Worm (Caenorhabditis elegans) whole organism, L4/young adult: ENCODE results near the gene C29F5.8.

Experiments used
- W03F9.2 ChIP-seq: fragments of 150-350 bp; optimal IDR thresholded peaks from 2 replicates; lab custom pipeline; 2014; ENCODE audit warnings: missing biosample characterization, missing genetic modification characterization
- him-1 ChIP-seq: sonication (generic microtip); optimal IDR thresholded peaks from 2 replicates; lab custom pipeline; 2016; ENCODE audit warnings: missing genotype, missing genetic modification reagents, missing genetic modification characterization, missing compliant biosample characterization

DNA sequence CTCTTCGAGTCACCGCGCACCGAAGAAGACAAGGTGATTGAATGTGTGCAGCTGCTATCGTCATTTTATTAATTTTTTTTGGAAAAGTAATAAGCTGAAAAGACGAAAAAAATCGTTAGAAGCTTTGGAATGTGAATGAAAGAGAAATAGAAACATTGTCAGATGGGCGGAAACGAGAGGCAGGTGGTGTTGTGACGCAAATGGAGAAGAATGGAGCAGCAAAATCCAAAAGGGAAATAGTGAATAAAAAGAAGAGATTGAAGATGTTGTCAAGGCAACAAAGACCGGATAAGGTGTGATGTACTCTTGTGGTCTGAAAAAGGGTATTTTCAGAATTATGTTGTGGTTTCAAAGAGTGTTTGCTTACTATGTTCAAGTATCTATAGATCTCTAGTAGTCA is 36.2 kb downstream of the C29F5.8 start:
- TF ChIP-seq him-1 (tag; lab: Kevin White, UChicago) (no peak), W03F9.2 (tag; lab: Kevin White, UChicago) (no peak)
